Worm (Caenorhabditis elegans): ENCODE measurements around the gene lips-6.

DNA sequence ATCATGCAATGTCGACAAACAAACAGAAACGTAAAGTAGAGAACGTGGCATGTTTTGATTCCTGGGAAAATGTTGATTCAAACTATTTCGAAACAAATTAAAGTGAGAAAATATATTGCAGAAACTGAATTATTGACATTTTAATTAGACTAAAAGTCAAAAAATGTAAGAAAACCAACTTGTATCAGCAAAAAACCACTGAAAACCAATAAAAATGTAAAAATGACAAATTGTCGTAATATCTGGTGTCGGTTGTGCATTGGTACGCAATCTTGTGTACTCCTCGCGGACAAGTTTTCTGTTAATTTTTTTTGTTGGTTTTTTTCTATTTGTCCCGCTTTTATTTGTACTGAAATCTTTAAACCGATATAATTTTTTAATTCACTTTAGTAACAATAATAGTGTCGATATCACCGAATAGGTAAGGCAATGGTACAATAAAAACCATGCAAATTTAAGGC is 14.3 kb upstream of the lips-6 start, which contains the start of gene T12G3.11:
- TF ChIP-seq med-1 (GFP tag; optimal IDR thresholded peaks at IDR 0.05; ENCODE audit: insufficient read depth) (no peak), flt-1 (GFP tag; IDR thresholded peaks at IDR 0.05) (no peak), ztf-29 (GFP tag; IDR thresholded peaks at IDR 0.05) (no peak), ztf-23 (GFP tag; IDR thresholded peaks at IDR 0.05) (no peak), klf-2 (GFP tag; conservative IDR thresholded peaks at IDR 0.05) (no peak), ref-1 (GFP tag; conservative IDR thresholded peaks at IDR 0.05) (no peak)
